Worm (Caenorhabditis elegans): ENCODE data around the gene grl-24.
A peak's percentile ranks its signal among the peaks of the same experiment; 100 is the strongest.

The grl-24 gene

ce11 chrIV:17471870-17472459 is 3.7 kb downstream of the grl-24 start, which contains the start of gene epic-1:
TSS of gene epic-1 (minus strand) at chrIV:17471920.
- TF ChIP-seq unc-55 (GFP tag; optimal IDR thresholded peaks at IDR 0.05), result no peak

ce11 chrIV:17470096-17470602 is 5.5 kb downstream of the grl-24 start, which contains the start of gene F11E6.4:
TSS of gene F11E6.4 (minus strand) at chrIV:17470354.
- TF ChIP-seq sdc-2 (tag; optimal IDR thresholded peaks at IDR 0.05) (no peak), pat-9 (tag; optimal IDR thresholded peaks at IDR 0.05) (no peak), pax-1 (tag; optimal IDR thresholded peaks at IDR 0.05) (no peak), C38D4.7 (GFP tag; optimal IDR thresholded peaks at IDR 0.05) (no peak), ceh-18 (tag; optimal IDR thresholded peaks at IDR 0.05) (no peak), ceh-31 (tag; optimal IDR thresholded peaks at IDR 0.05) (no peak), elt-2 (tag; optimal IDR thresholded peaks at IDR 0.05) (no peak), hlh-30 (tag; optimal IDR thresholded peaks at IDR 0.05; ENCODE audit: insufficient read depth) (no peak), hlh-13 (GFP tag; optimal IDR thresholded peaks at IDR 0.05) (no peak), ceh-48 (tag; optimal IDR thresholded peaks at IDR 0.05) (no peak), ama-1 (optimal IDR thresholded peaks at IDR 0.05) (no peak), zip-5 (tag; optimal IDR thresholded peaks at IDR 0.05) (no peak), ceh-2 (tag; optimal IDR thresholded peaks at IDR 0.05) (no peak), pha-4 (tag; optimal IDR thresholded peaks at IDR 0.05) (no peak), ahr-1 (tag; optimal IDR thresholded peaks at IDR 0.05) (no peak)

- peak; percentile 7 for TF ChIP-seq unc-42 (tag; optimal IDR thresholded peaks at IDR 0.05)
- TF ChIP-seq pax-1 (tag; optimal IDR thresholded peaks at IDR 0.05), result no peak
- TF ChIP-seq hlh-8 (tag; optimal IDR thresholded peaks at IDR 0.05), result no peak
- TF ChIP-seq hlh-6 (tag; optimal IDR thresholded peaks at IDR 0.05), result no peak
- no peak for TF ChIP-seq pat-9 (tag; optimal IDR thresholded peaks at IDR 0.05)
Measured at ce11 chrIV:17467825-17468224, 7.8 kb downstream of the grl-24 start.

- TF ChIP-seq ahr-1 (tag; optimal IDR thresholded peaks at IDR 0.05) (no peak), ama-1 (optimal IDR thresholded peaks at IDR 0.05) (no peak), elt-2 (tag; optimal IDR thresholded peaks at IDR 0.05) (peak; percentile 28)
Measured at ce11 chrIV:17467325-17467724, 8.3 kb downstream of the grl-24 start, which contains the start of gene elo-2. TSS of gene elo-2 (minus strand) at chrIV:17467408.

ce11 chrIV:17465886-17466285 is 9.8 kb downstream of the grl-24 start, which contains the start of gene F11E6.6:
TSS of gene F11E6.6 (minus strand) at chrIV:17465986.
- TF ChIP-seq ceh-18 (tag; optimal IDR thresholded peaks at IDR 0.05) (no peak), sox-4 (tag; optimal IDR thresholded peaks at IDR 0.05) (no peak), fax-1 (tag; optimal IDR thresholded peaks at IDR 0.05) (no peak), ceh-30 (tag; optimal IDR thresholded peaks at IDR 0.05) (no peak), odd-2 (tag; optimal IDR thresholded peaks at IDR 0.05) (no peak), rnt-1 (tag; optimal IDR thresholded peaks at IDR 0.05) (no peak), pqm-1 (tag; optimal IDR thresholded peaks at IDR 0.05) (no peak), pha-2 (tag; optimal IDR thresholded peaks at IDR 0.05) (no peak), hlh-8 (tag; optimal IDR thresholded peaks at IDR 0.05) (no peak), ama-1 (optimal IDR thresholded peaks at IDR 0.05) (no peak), Y22D7AL.16 (tag; optimal IDR thresholded peaks at IDR 0.05) (no peak), ceh-19 (GFP tag; optimal IDR thresholded peaks at IDR 0.05) (no peak), ceh-6 (GFP tag; optimal IDR thresholded peaks at IDR 0.05) (no peak), che-1 (tag; optimal IDR thresholded peaks at IDR 0.05) (no peak), madf-2 (tag; optimal IDR thresholded peaks at IDR 0.05) (no peak), sox-2 (GFP tag; IDR thresholded peaks at IDR 0.05) (no peak), nfya-1 (tag; optimal IDR thresholded peaks at IDR 0.05) (no peak), syd-9 (tag; optimal IDR thresholded peaks at IDR 0.05) (no peak), ceh-2 (tag; optimal IDR thresholded peaks at IDR 0.05) (no peak), hlh-13 (GFP tag; optimal IDR thresholded peaks at IDR 0.05) (no peak)
